Fruit fly (Drosophila melanogaster) whole organism, embryonic: Measurements from ENCODE around the gene Ctl1.

Experiments used
- Asciz ChIP-seq: fragments of 200-800 bp; sonication (Bioruptor generic); optimal IDR thresholded peaks from 2 replicates; lab custom pipeline; 2017; ENCODE audit warnings: missing biosample characterization, mild to moderate bottlenecking, missing genetic modification characterization, missing genetic modification reagents
- B-H1 ChIP-seq: fragments of 200-800 bp; sonication (Bioruptor generic); IDR thresholded peaks from 3 replicates; pipeline ENCODE4 v1.3.6; 2022; ENCODE audit warnings: missing biosample characterization, missing genetic modification characterization
- Bgb ChIP-seq: fragments of 200-800 bp; sonication (Bioruptor generic); IDR thresholded peaks from 2 replicates; pipeline ENCODE4 v1.3.6; 2022; ENCODE audit warnings: missing biosample characterization, missing genetic modification characterization; ENCODE audit not compliant: partially characterized antibody
- CG10462 ChIP-seq: fragments of 200-800 bp; sonication (Bioruptor generic); optimal IDR thresholded peaks from 2 replicates; lab custom pipeline; 2016; ENCODE audit warnings: missing biosample characterization, missing genetic modification characterization
- CG10979 ChIP-seq: fragments of 200-800 bp; sonication (Bioruptor generic); optimal IDR thresholded peaks from 2 replicates; lab custom pipeline; 2018; ENCODE audit warnings: missing biosample characterization, mild to moderate bottlenecking, missing genetic modification characterization, moderate library complexity
- CG11456 ChIP-seq: fragments of 200-800 bp; sonication (Bioruptor generic); IDR thresholded peaks from 3 replicates; pipeline ENCODE4 v1.3.6; 2022; ENCODE audit warnings: missing biosample characterization, missing genetic modification characterization
- CG12744 ChIP-seq: fragments of 200-800 bp; sonication (Bioruptor generic); optimal IDR thresholded peaks from 2 replicates; lab custom pipeline; 2016; ENCODE audit warnings: missing biosample characterization, missing genetic modification characterization
- CG13123 ChIP-seq: fragments of 200-800 bp; sonication (Bioruptor generic); optimal IDR thresholded peaks from 2 replicates; lab custom pipeline; 2016; ENCODE audit warnings: missing biosample characterization, missing genetic modification characterization
- CG13296 ChIP-seq: fragments of 200-800 bp; sonication (Bioruptor generic); optimal IDR thresholded peaks from 3 replicates; lab custom pipeline; 2018; ENCODE audit warnings: missing biosample characterization, mild to moderate bottlenecking, missing genetic modification characterization
- CG14441 ChIP-seq: fragments of 200-800 bp; sonication (Bioruptor generic); IDR thresholded peaks from 2 replicates; pipeline ENCODE4 v1.3.6; 2022; ENCODE audit warnings: missing biosample characterization, missing genetic modification characterization
- CG1603 ChIP-seq: fragments of 200-800 bp; sonication (Bioruptor generic); optimal IDR thresholded peaks from 2 replicates; lab custom pipeline; 2019; ENCODE audit warnings: missing biosample characterization, mild to moderate bottlenecking, missing genetic modification characterization, moderate library complexity
- CG2129 ChIP-seq: fragments of 200-800 bp; sonication (Bioruptor generic); IDR thresholded peaks from 2 replicates; pipeline ENCODE4 v1.3.6; 2022; ENCODE audit warnings: missing biosample characterization, missing genetic modification characterization; ENCODE audit not compliant: partially characterized antibody
- CG2202 ChIP-seq: fragments of 200-800 bp; sonication (Bioruptor generic); optimal IDR thresholded peaks from 2 replicates; lab custom pipeline; 2018; ENCODE audit warnings: missing biosample characterization, mild to moderate bottlenecking, missing genetic modification characterization
- CG3281 ChIP-seq: fragments of 200-800 bp; sonication (Bioruptor generic); optimal IDR thresholded peaks from 3 replicates; lab custom pipeline; 2017; ENCODE audit warnings: missing biosample characterization, mild to moderate bottlenecking, missing genetic modification characterization
- CG33213 ChIP-seq: fragments of 200-800 bp; sonication (Bioruptor generic); optimal IDR thresholded peaks from 3 replicates; lab custom pipeline; 2016; ENCODE audit warnings: missing biosample characterization, missing genetic modification characterization
- CG3838 ChIP-seq: fragments of 200-800 bp; sonication (Bioruptor generic); optimal IDR thresholded peaks from 3 replicates; lab custom pipeline; 2016; ENCODE audit warnings: missing biosample characterization, missing genetic modification characterization
- CG6175 ChIP-seq: fragments of 200-800 bp; sonication (Bioruptor generic); IDR thresholded peaks from 3 replicates; pipeline ENCODE4 v1.3.6; 2022; ENCODE audit warnings: missing biosample characterization, missing genetic modification characterization
- CG6254 ChIP-seq: fragments of 200-800 bp; sonication (Bioruptor generic); optimal IDR thresholded peaks from 3 replicates; lab custom pipeline; 2017; ENCODE audit warnings: mild to moderate bottlenecking, missing biosample characterization, missing genetic modification reagents, missing genetic modification characterization
- CG6813 ChIP-seq: fragments of 200-800 bp; sonication (Bioruptor generic); optimal IDR thresholded peaks from 2 replicates; lab custom pipeline; 2017; ENCODE audit warnings: missing biosample characterization, missing genetic modification characterization, mild to moderate bottlenecking, moderate library complexity, missing genetic modification reagents
- CG7987 ChIP-seq: fragments of 200-800 bp; sonication (Bioruptor generic); optimal IDR thresholded peaks from 2 replicates; lab custom pipeline; 2018; ENCODE audit warnings: missing biosample characterization, mild to moderate bottlenecking, missing genetic modification characterization, moderate library complexity
- ERR ChIP-seq: fragments of 200-800 bp; sonication (Bioruptor generic); optimal IDR thresholded peaks from 2 replicates; lab custom pipeline; 2016; ENCODE audit warnings: missing biosample characterization, missing genetic modification characterization
- Ets97D ChIP-seq: fragments of 200-800 bp; sonication (Bioruptor generic); optimal IDR thresholded peaks from 3 replicates; lab custom pipeline; 2016; ENCODE audit warnings: missing biosample characterization, missing genetic modification characterization
- Gug ChIP-seq: fragments of 200-800 bp; sonication (Bioruptor generic); IDR thresholded peaks from 4 replicates; pipeline ENCODE4 v1.3.6; 2022; ENCODE audit warnings: missing biosample characterization, missing genetic modification characterization
- HLH3B ChIP-seq: fragments of 200-800 bp; sonication (Bioruptor generic); IDR thresholded peaks from 2 replicates; pipeline ENCODE4 v1.3.6; 2022; ENCODE audit warnings: missing biosample characterization, missing genetic modification characterization
- Nf-YA ChIP-seq: fragments of 200-800 bp; sonication (Bioruptor generic); IDR thresholded peaks from 2 replicates; pipeline ENCODE4 v1.3.6; 2022; ENCODE audit warnings: missing biosample characterization, missing genetic modification characterization
- Rx ChIP-seq: fragments of 200-800 bp; sonication (Bioruptor generic); IDR thresholded peaks from 2 replicates; pipeline ENCODE4 v1.3.6; 2022; ENCODE audit warnings: missing biosample characterization, missing genetic modification characterization
- abd-A ChIP-seq: fragments of 200-800 bp; sonication (Bioruptor generic); optimal IDR thresholded peaks from 3 replicates; lab custom pipeline; 2019; ENCODE audit warnings: missing biosample characterization, mild to moderate bottlenecking, missing genetic modification characterization, moderate library complexity
- ara ChIP-seq: fragments of 200-800 bp; sonication (Bioruptor generic); IDR thresholded peaks from 2 replicates; pipeline ENCODE4 v1.3.6; 2022; ENCODE audit warnings: missing biosample characterization, missing genetic modification characterization
- chinmo ChIP-seq: fragments of 200-800 bp; sonication (Bioruptor generic); IDR thresholded peaks from 4 replicates; pipeline ENCODE4 v1.3.6; 2022; ENCODE audit warnings: missing biosample characterization, missing genetic modification characterization; ENCODE audit not compliant: partially characterized antibody
- ci ChIP-seq: fragments of 200-800 bp; sonication (Bioruptor generic); IDR thresholded peaks from 3 replicates; pipeline ENCODE4 v1.3.6; 2022; ENCODE audit warnings: missing biosample characterization, missing genetic modification characterization
- corto ChIP-seq: fragments of 200-800 bp; sonication (Bioruptor generic); optimal IDR thresholded peaks from 2 replicates; lab custom pipeline; 2016; ENCODE audit warnings: missing biosample characterization, mild to moderate bottlenecking, missing genetic modification characterization, moderate library complexity
- crol ChIP-seq: fragments of 200-800 bp; sonication (Bioruptor generic); IDR thresholded peaks from 2 replicates; pipeline ENCODE4 v1.3.6; 2022; ENCODE audit warnings: missing biosample characterization, missing genetic modification characterization
- da ChIP-seq: fragments of 200-800 bp; sonication (Bioruptor generic); optimal IDR thresholded peaks from 2 replicates; lab custom pipeline; 2016; ENCODE audit warnings: missing biosample characterization, missing genetic modification characterization
- ems ChIP-seq: fragments of 200-800 bp; sonication (Bioruptor generic); optimal IDR thresholded peaks from 3 replicates; lab custom pipeline; 2016; ENCODE audit warnings: missing biosample characterization, missing genetic modification characterization
- ewg ChIP-seq: fragments of 200-800 bp; sonication (Bioruptor generic); optimal IDR thresholded peaks from 3 replicates; lab custom pipeline; 2017; ENCODE audit warnings: mild to moderate bottlenecking, missing biosample characterization, missing genetic modification reagents, missing genetic modification characterization
- exex ChIP-seq: fragments of 200-800 bp; sonication (Bioruptor generic); optimal IDR thresholded peaks from 4 replicates; lab custom pipeline; 2018; ENCODE audit warnings: missing biosample characterization, mild to moderate bottlenecking, missing genetic modification characterization, moderate library complexity
- fd64A ChIP-seq: fragments of 200-800 bp; sonication (Bioruptor generic); optimal IDR thresholded peaks from 3 replicates; lab custom pipeline; 2018; ENCODE audit warnings: missing biosample characterization, mild to moderate bottlenecking, missing genetic modification characterization
- grn ChIP-seq: fragments of 200-800 bp; sonication (Bioruptor generic); optimal IDR thresholded peaks from 3 replicates; lab custom pipeline; 2017; ENCODE audit warnings: missing biosample characterization, missing genetic modification characterization
- hb ChIP-seq: fragments of 200-800 bp; sonication (Bioruptor generic); IDR thresholded peaks from 3 replicates; pipeline ENCODE4 v1.3.6; 2022; ENCODE audit warnings: missing biosample characterization, missing genetic modification characterization; ENCODE audit not compliant: partially characterized antibody
- pan ChIP-seq, 4 experiments: fragments of >200 bp in 3 of 4; fragments of 200-800 bp in 1 of 4; sonication (Bioruptor generic) in 1 of 4; optimal IDR thresholded peaks in 3 of 4; IDR thresholded peaks in 1 of 4; 2 replicates each; pipeline versions ENCODE4 v1.3.6 to Lab custom; 2017 to 2022; ENCODE audit warnings: missing biosample characterization in 2 of 4, missing genetic modification characterization in 2 of 4, mixed read lengths in 1 of 4
- peb ChIP-seq: fragments of 200-800 bp; sonication (Bioruptor generic); IDR thresholded peaks from 2 replicates; pipeline ENCODE4 v1.3.6; 2022; ENCODE audit warnings: missing biosample characterization, missing genetic modification characterization
- scrt ChIP-seq: fragments of 200-800 bp; sonication (Bioruptor generic); optimal IDR thresholded peaks from 2 replicates; lab custom pipeline; 2018; ENCODE audit warnings: missing biosample characterization, mild to moderate bottlenecking, missing genetic modification characterization, moderate library complexity
- sens ChIP-seq: fragments of 200-800 bp; sonication (Bioruptor generic); peaks from one replicate; lab custom pipeline; 2016; ENCODE audit warnings: missing biosample characterization, missing genetic modification characterization
- sug ChIP-seq: fragments of 200-800 bp; optimal IDR thresholded peaks from 2 replicates; lab custom pipeline; 2019; ENCODE audit warnings: missing biosample characterization, mild to moderate bottlenecking, missing genetic modification characterization, moderate library complexity
- trem ChIP-seq: fragments of 200-800 bp; optimal IDR thresholded peaks from 3 replicates; lab custom pipeline; 2019; ENCODE audit warnings: missing biosample characterization, mild to moderate bottlenecking, missing genetic modification characterization, moderate library complexity
- ttk ChIP-seq: fragments of 200-800 bp; sonication (Bioruptor generic); IDR thresholded peaks from 2 replicates; pipeline ENCODE4 v2.1.2; 2022; ENCODE audit warnings: missing biosample characterization, missing genetic modification characterization
- twi ChIP-seq: fragments of 200-800 bp; optimal IDR thresholded peaks from 2 replicates; lab custom pipeline; 2019; ENCODE audit warnings: missing biosample characterization, mild to moderate bottlenecking, missing genetic modification characterization, moderate library complexity
- vnd ChIP-seq: fragments of 200-800 bp; sonication (Bioruptor generic); IDR thresholded peaks from 3 replicates; pipeline ENCODE4 v1.3.6; 2022; ENCODE audit warnings: missing biosample characterization, missing genetic modification characterization; ENCODE audit not compliant: partially characterized antibody
- zen2 ChIP-seq: fragments of 200-800 bp; sonication (Bioruptor generic); IDR thresholded peaks from 3 replicates; pipeline ENCODE4 v1.3.6; 2022; ENCODE audit warnings: missing biosample characterization, missing genetic modification characterization; ENCODE audit not compliant: partially characterized antibody

The Ctl1 gene

DNA sequence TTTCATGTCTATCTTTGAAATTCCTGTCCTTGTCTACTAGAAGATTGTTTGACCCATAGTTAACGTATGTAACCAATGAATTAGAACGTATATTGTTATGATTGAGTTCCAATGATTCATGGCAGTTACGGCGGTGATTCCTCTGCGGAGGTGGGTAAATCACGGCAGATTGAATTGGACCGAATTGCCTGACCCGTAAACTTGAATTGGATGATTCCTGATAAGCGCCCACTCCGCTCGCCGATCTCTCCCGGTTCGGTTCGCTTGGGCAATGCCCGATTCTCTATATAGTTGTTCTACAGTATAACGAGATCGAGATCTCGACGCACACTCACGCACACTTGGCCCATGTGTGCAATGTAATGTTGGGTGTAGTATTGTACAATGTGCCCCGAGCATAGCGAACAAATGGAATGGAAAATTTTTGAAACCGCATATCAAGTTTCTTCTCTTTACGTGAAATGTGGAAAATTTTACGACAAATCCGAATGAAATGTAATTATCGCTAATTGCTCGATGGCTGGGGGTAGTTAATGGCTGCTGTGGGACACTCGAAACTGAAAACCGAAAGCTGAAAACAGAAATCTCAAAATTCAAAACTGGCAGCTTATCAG, 46.3 kb upstream of the Ctl1 start (continued):
- TF ChIP-seq CG6813 (GFP tag; lab: Kevin White, UChicago) (no peak), ttk (GFP tag; lab: Robert Waterston, UW) (no peak), CG6254 (GFP tag; lab: Kevin White, UChicago) (no peak), CG6175 (no peak), ci (0 out of 3 replicates have a peak, but pooled peaks have one; percentile 21), CG13296 (GFP tag; lab: Kevin White, UChicago) (no peak), CG2129 (GFP tag; lab: Robert Waterston, UW) (no peak), CG2202 (no peak), ems (GFP tag; lab: Kevin White, UChicago) (no peak), corto (GFP tag; lab: Kevin White, UChicago) (no peak), crol (GFP tag; lab: Robert Waterston, UW) (peak; percentile 21; the same call in 1 of the 2 replicates), CG33213 (GFP tag; lab: Kevin White, UChicago) (no peak), ERR (GFP tag; lab: Kevin White, UChicago) (no peak), HLH3B (0 out of 2 replicates have a peak, but pooled peaks have one; percentile 8), CG10462 (no peak), CG1603 (tag; lab: Kevin White, UChicago) (no peak), chinmo (GFP tag; lab: Robert Waterston, UW) (0 out of 4 replicates have a peak, but pooled peaks have one; percentile 15), sens (GFP tag; lab: Kevin White, UChicago) (peak; percentile 17), exex (tag; lab: Kevin White, UChicago) (no peak), pan (optimal IDR thresholded peaks at IDR 0.05; lab: Kevin White, UChicago) (no peak), pan (GFP tag; optimal IDR thresholded peaks at IDR 0.05 in 1 of 2, IDR thresholded peaks at IDR 0.05 in 1 of 2) (no peak), da (no peak), CG7987 (GFP tag; lab: Kevin White, UChicago) (no peak), Ets97D (GFP tag; lab: Kevin White, UChicago) (no peak), Rx (GFP tag; lab: Robert Waterston, UW) (no peak), fd64A (GFP tag; lab: Kevin White, UChicago) (no peak), CG14441 (0 out of 2 replicates have a peak, but pooled peaks have one; percentile 5), CG13123 (GFP tag; lab: Kevin White, UChicago) (no peak), sug (tag; lab: Kevin White, UChicago) (peak; percentile 86), Asciz (GFP tag; lab: Kevin White, UChicago) (no peak), twi (tag; lab: Kevin White, UChicago) (peak; percentile 71), Bgb (GFP tag; lab: Robert Waterston, UW) (no peak), grn (GFP tag; lab: Kevin White, UChicago) (peak; percentile 15), Gug (GFP tag; lab: Robert Waterston, UW) (no peak), CG12744 (no peak), zen2 (GFP tag; lab: Robert Waterston, UW) (no peak), CG3281 (GFP tag; lab: Kevin White, UChicago) (no peak), trem (tag; lab: Kevin White, UChicago) (no peak), CG10979 (tag; lab: Kevin White, UChicago) (no peak), CG3838 (no peak), Nf-YA (no peak), scrt (no peak), B-H1 (GFP tag; lab: Robert Waterston, UW) (no peak), vnd (GFP tag; lab: Robert Waterston, UW) (no peak), CG11456 (GFP tag; lab: Robert Waterston, UW) (no peak), peb (GFP tag; lab: Robert Waterston, UW) (no peak), abd-A (tag; lab: Kevin White, UChicago) (peak; percentile 8), hb (GFP tag; lab: Robert Waterston, UW) (no peak), ara (GFP tag; lab: Robert Waterston, UW) (0 out of 2 replicates have a peak, but pooled peaks have one; percentile 5), ewg (GFP tag; lab: Kevin White, UChicago) (no peak)
